Worm (Caenorhabditis elegans): ENCODE results near the gene lig-4.

DNA sequence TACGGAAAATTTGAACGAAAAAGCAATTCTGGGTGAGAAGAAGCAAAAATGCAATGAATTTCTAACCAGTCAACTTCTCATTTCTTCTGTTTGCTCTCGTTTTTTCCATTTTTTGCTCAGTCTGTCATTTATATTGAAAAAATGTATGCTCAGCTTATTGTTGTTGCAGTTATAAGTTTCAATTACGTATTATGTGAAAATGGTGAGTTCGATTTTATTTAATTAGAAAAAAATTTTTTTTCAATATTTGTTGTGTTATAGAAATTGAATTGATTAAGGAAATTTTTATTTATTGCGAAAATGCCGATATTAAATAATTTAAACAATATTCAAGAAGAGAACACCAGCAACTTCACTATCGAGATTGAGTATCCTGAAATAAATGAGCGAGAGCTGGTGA, 40.6 kb downstream of the lig-4 start, which contains the start of gene lgc-12:
- TF ChIP-seq snpc-4 (tag; optimal IDR thresholded peaks at IDR 0.05) = no peak
- TF ChIP-seq nhr-237 (tag; optimal IDR thresholded peaks at IDR 0.05) = no peak
- TF ChIP-seq xbp-1 (tag; optimal IDR thresholded peaks at IDR 0.05) = no peak
- no peak for TF ChIP-seq nhr-11 (tag; optimal IDR thresholded peaks at IDR 0.05)
- TF ChIP-seq aha-1 (tag; optimal IDR thresholded peaks at IDR 0.05) = no peak
- TF ChIP-seq pax-3 (tag; optimal IDR thresholded peaks at IDR 0.05) = no peak
- no peak for TF ChIP-seq nhr-19 (GFP tag; conservative IDR thresholded peaks at IDR 0.05)
- TF ChIP-seq fos-1 (tag; optimal IDR thresholded peaks at IDR 0.05) = no peak
- no peak for TF ChIP-seq F16B12.6 (tag; optimal IDR thresholded peaks at IDR 0.05)
